Worm (Caenorhabditis elegans): Measurements from ENCODE around the gene Y73F8A.35.

- no peak for TF ChIP-seq flt-1 (GFP tag; IDR thresholded peaks at IDR 0.05)
- TF ChIP-seq med-1 (GFP tag; optimal IDR thresholded peaks at IDR 0.05; ENCODE audit: insufficient read depth), result no peak
- TF ChIP-seq klf-2 (GFP tag; conservative IDR thresholded peaks at IDR 0.05), result no peak
- TF ChIP-seq ztf-29 (GFP tag; IDR thresholded peaks at IDR 0.05), result no peak
- TF ChIP-seq tab-1 (GFP tag; IDR thresholded peaks at IDR 0.05), result no peak
- no peak for TF ChIP-seq ref-1 (GFP tag; conservative IDR thresholded peaks at IDR 0.05)
- TF ChIP-seq cog-1 (tag; optimal IDR thresholded peaks at IDR 0.05), result no peak
These were observed 49.1 kb upstream of the Y73F8A.35 start for ce11 chrIV:15588879-15589278.
